Worm (Caenorhabditis elegans): ENCODE measurements around the gene dot-1.2.

dot-1.2 gene

ce11 chrX:11843363-11843762 is 25.8 kb downstream of the dot-1.2 start, which contains the start of gene F54F7.2:
Gene F54F7.2, plus strand, starts transcription at chrX:11843663.
- TF ChIP-seq flt-1 (GFP tag; IDR thresholded peaks at IDR 0.05) (no peak), hmbx-1 (tag; optimal IDR thresholded peaks at IDR 0.05) (no peak), tra-4 (tag; optimal IDR thresholded peaks at IDR 0.05) (no peak), aly-1 (tag; optimal IDR thresholded peaks at IDR 0.05) (no peak), pes-1 (GFP tag; IDR thresholded peaks at IDR 0.05) (no peak), scrt-1 (GFP tag; IDR thresholded peaks at IDR 0.05) (no peak)

ce11 chrX:11837378-11837777 is 31.8 kb downstream of the dot-1.2 start, which contains the start of gene taf-7.1:
Gene taf-7.1, minus strand, starts transcription at chrX:11837478.
- no peak for TF ChIP-seq sea-1 (GFP tag; conservative IDR thresholded peaks at IDR 0.05)
- TF ChIP-seq hmbx-1 (tag; optimal IDR thresholded peaks at IDR 0.05), result no peak
- TF ChIP-seq tbx-37 (GFP tag; conservative IDR thresholded peaks at IDR 0.05), result no peak
- TF ChIP-seq tbx-11 (GFP tag; IDR thresholded peaks at IDR 0.05), result no peak
- TF ChIP-seq B0310.2 (tag; optimal IDR thresholded peaks at IDR 0.05), result no peak
- TF ChIP-seq aly-1 (tag; optimal IDR thresholded peaks at IDR 0.05), result no peak
- no peak for TF ChIP-seq ets-7 (tag; optimal IDR thresholded peaks at IDR 0.05)
- TF ChIP-seq hnd-1 (tag; optimal IDR thresholded peaks at IDR 0.05), result no peak

- TF ChIP-seq ceh-36 (tag; optimal IDR thresholded peaks at IDR 0.05) (no peak), sea-1 (GFP tag; conservative IDR thresholded peaks at IDR 0.05) (no peak), tbx-11 (GFP tag; IDR thresholded peaks at IDR 0.05) (no peak)
Measured at ce11 chrX:11828661-11829060, 40.5 kb downstream of the dot-1.2 start.

- TF ChIP-seq ceh-13 (GFP tag; optimal IDR thresholded peaks at IDR 0.05) (no peak), pes-1 (GFP tag; IDR thresholded peaks at IDR 0.05) (no peak), hnd-1 (tag; optimal IDR thresholded peaks at IDR 0.05) (no peak), F13C5.2 (tag; optimal IDR thresholded peaks at IDR 0.05) (no peak), ets-7 (tag; optimal IDR thresholded peaks at IDR 0.05) (no peak), ama-1 (optimal IDR thresholded peaks at IDR 0.05) (no peak)
Measured at ce11 chrX:11827528-11827927, 41.6 kb downstream of the dot-1.2 start.

ce11 chrX:11826892-11827291 is 42.3 kb downstream of the dot-1.2 start:
- TF ChIP-seq ceh-36 (tag; optimal IDR thresholded peaks at IDR 0.05) (no peak), tbx-11 (GFP tag; IDR thresholded peaks at IDR 0.05) (no peak), hnd-1 (tag; optimal IDR thresholded peaks at IDR 0.05) (no peak), flt-1 (GFP tag; IDR thresholded peaks at IDR 0.05) (no peak), F13C5.2 (tag; optimal IDR thresholded peaks at IDR 0.05) (no peak), tbx-37 (GFP tag; conservative IDR thresholded peaks at IDR 0.05) (no peak), sea-1 (GFP tag; conservative IDR thresholded peaks at IDR 0.05) (no peak)

ce11 chrX:11823704-11824103 is 45.5 kb downstream of the dot-1.2 start, which contains the start of gene tag-241:
Gene tag-241, plus strand, starts transcription at chrX:11824004.
- no peak for TF ChIP-seq ets-7 (tag; optimal IDR thresholded peaks at IDR 0.05)
- no peak for TF ChIP-seq aly-1 (tag; optimal IDR thresholded peaks at IDR 0.05)
- TF ChIP-seq tra-4 (tag; optimal IDR thresholded peaks at IDR 0.05), result no peak
- no peak for TF ChIP-seq B0310.2 (tag; optimal IDR thresholded peaks at IDR 0.05)
- no peak for TF ChIP-seq ama-1 (optimal IDR thresholded peaks at IDR 0.05)
- no peak for TF ChIP-seq ceh-13 (GFP tag; optimal IDR thresholded peaks at IDR 0.05)
- no peak for TF ChIP-seq scrt-1 (GFP tag; IDR thresholded peaks at IDR 0.05)
- no peak for TF ChIP-seq hnd-1 (tag; optimal IDR thresholded peaks at IDR 0.05)
- TF ChIP-seq pes-1 (GFP tag; IDR thresholded peaks at IDR 0.05), result no peak
- TF ChIP-seq flt-1 (GFP tag; IDR thresholded peaks at IDR 0.05), result no peak
- no peak for TF ChIP-seq hmbx-1 (tag; optimal IDR thresholded peaks at IDR 0.05)
- no peak for TF ChIP-seq hmg-4 (GFP tag; optimal IDR thresholded peaks at IDR 0.05)
- no peak for TF ChIP-seq F13C5.2 (tag; optimal IDR thresholded peaks at IDR 0.05)

- TF ChIP-seq hmg-4 (GFP tag; optimal IDR thresholded peaks at IDR 0.05), result no peak
- no peak for TF ChIP-seq hnd-1 (tag; optimal IDR thresholded peaks at IDR 0.05)
- TF ChIP-seq tbx-37 (GFP tag; conservative IDR thresholded peaks at IDR 0.05), result no peak
- no peak for TF ChIP-seq ceh-36 (tag; optimal IDR thresholded peaks at IDR 0.05)
- no peak for TF ChIP-seq hmbx-1 (tag; optimal IDR thresholded peaks at IDR 0.05)
- TF ChIP-seq ama-1 (optimal IDR thresholded peaks at IDR 0.05), result no peak
- TF ChIP-seq ceh-13 (GFP tag; optimal IDR thresholded peaks at IDR 0.05), result no peak
- TF ChIP-seq flt-1 (GFP tag; IDR thresholded peaks at IDR 0.05), result no peak
- no peak for TF ChIP-seq sea-1 (GFP tag; conservative IDR thresholded peaks at IDR 0.05)
- TF ChIP-seq B0310.2 (tag; optimal IDR thresholded peaks at IDR 0.05), result no peak
- no peak for TF ChIP-seq F13C5.2 (tag; optimal IDR thresholded peaks at IDR 0.05)
- TF ChIP-seq pes-1 (GFP tag; IDR thresholded peaks at IDR 0.05), result no peak
- TF ChIP-seq tra-4 (tag; optimal IDR thresholded peaks at IDR 0.05), result no peak
- TF ChIP-seq tbx-11 (GFP tag; IDR thresholded peaks at IDR 0.05), result no peak
- TF ChIP-seq aly-1 (tag; optimal IDR thresholded peaks at IDR 0.05), result no peak
- no peak for TF ChIP-seq ets-7 (tag; optimal IDR thresholded peaks at IDR 0.05)
- TF ChIP-seq scrt-1 (GFP tag; IDR thresholded peaks at IDR 0.05), result no peak
Measured at ce11 chrX:11821159-11821720, 47.9 kb downstream of the dot-1.2 start.

- TF ChIP-seq scrt-1 (GFP tag; IDR thresholded peaks at IDR 0.05) (no peak), ceh-13 (GFP tag; optimal IDR thresholded peaks at IDR 0.05) (no peak)
Measured at ce11 chrX:11818711-11819110, 50.4 kb downstream of the dot-1.2 start.

Data from whole organism, early embryonic.